Fruit fly (Drosophila melanogaster) whole organism, embryonic: ENCODE data around the gene c12.1.

Experiments used
- Awh ChIP-seq: fragments of 200-800 bp; sonication (Bioruptor generic); IDR thresholded peaks from 2 replicates; pipeline ENCODE4, ENCODE4 v1.3.6; 2022; ENCODE audit warnings: missing biosample characterization, missing genetic modification characterization
- Bdp1 ChIP-seq: fragments of 200-800 bp; sonication (Bioruptor generic); optimal IDR thresholded peaks from 3 replicates; lab custom pipeline; 2016; ENCODE audit warnings: missing biosample characterization, missing genetic modification characterization
- CG10959 ChIP-seq: fragments of 200-800 bp; sonication (Bioruptor generic); IDR thresholded peaks from 2 replicates; pipeline ENCODE4 v1.3.6; 2022; ENCODE audit warnings: missing biosample characterization, missing genetic modification characterization
- CG11093 ChIP-seq: fragments of 200-800 bp; sonication (Bioruptor generic); IDR thresholded peaks from 3 replicates; pipeline ENCODE4 v1.3.6; 2022; ENCODE audit warnings: missing biosample characterization, missing genetic modification characterization
- CG11504 ChIP-seq: fragments of 200-800 bp; sonication (Bioruptor generic); optimal IDR thresholded peaks from 3 replicates; lab custom pipeline; 2019; ENCODE audit warnings: missing biosample characterization, mild to moderate bottlenecking, missing genetic modification characterization, moderate library complexity
- CG13287 ChIP-seq: fragments of 200-800 bp; sonication (Bioruptor generic); IDR thresholded peaks from 2 replicates; pipeline ENCODE4 v1.3.6; 2022; ENCODE audit warnings: missing biosample characterization, missing genetic modification characterization; ENCODE audit not compliant: partially characterized antibody
- CG14441 ChIP-seq: fragments of 200-800 bp; sonication (Bioruptor generic); IDR thresholded peaks from 2 replicates; pipeline ENCODE4 v1.3.6; 2022; ENCODE audit warnings: missing biosample characterization, missing genetic modification characterization
- CG17568 ChIP-seq: fragments of 200-800 bp; sonication (Bioruptor generic); optimal IDR thresholded peaks from 2 replicates; lab custom pipeline; 2018; ENCODE audit warnings: missing biosample characterization, mild to moderate bottlenecking, missing genetic modification characterization, moderate library complexity
- CG2678 ChIP-seq: fragments of 200-800 bp; sonication (Bioruptor generic); optimal IDR thresholded peaks from 3 replicates; lab custom pipeline; 2019; ENCODE audit warnings: missing biosample characterization, mild to moderate bottlenecking, missing genetic modification characterization, moderate library complexity
- CG3163 ChIP-seq: fragments of 200-800 bp; sonication (Bioruptor generic); optimal IDR thresholded peaks from 3 replicates; lab custom pipeline; 2016; ENCODE audit warnings: missing biosample characterization, missing genetic modification characterization
- CG6175 ChIP-seq: fragments of 200-800 bp; sonication (Bioruptor generic); IDR thresholded peaks from 3 replicates; pipeline ENCODE4 v1.3.6; 2022; ENCODE audit warnings: missing biosample characterization, missing genetic modification characterization
- CG6791 ChIP-seq: fragments of 200-800 bp; sonication (Bioruptor generic); IDR thresholded peaks from 3 replicates; pipeline ENCODE4 v1.3.6; 2022; ENCODE audit warnings: missing biosample characterization, missing genetic modification characterization; ENCODE audit not compliant: partially characterized antibody
- CG8765 ChIP-seq: fragments of 200-800 bp; sonication (Bioruptor generic); IDR thresholded peaks from 2 replicates; pipeline ENCODE4 v1.3.6; 2022; ENCODE audit warnings: missing biosample characterization, missing genetic modification characterization
- Deaf1 ChIP-seq: fragments of 200-800 bp; optimal IDR thresholded peaks from 3 replicates; lab custom pipeline; 2019; ENCODE audit warnings: missing biosample characterization, mild to moderate bottlenecking, missing genetic modification characterization, moderate library complexity
- Drgx ChIP-seq: fragments of 200-800 bp; sonication (Bioruptor generic); IDR thresholded peaks from 2 replicates; pipeline ENCODE4 v1.3.6; 2022; ENCODE audit warnings: missing biosample characterization, missing genetic modification characterization
- ERR ChIP-seq: fragments of 200-800 bp; sonication (Bioruptor generic); optimal IDR thresholded peaks from 2 replicates; lab custom pipeline; 2016; ENCODE audit warnings: missing biosample characterization, missing genetic modification characterization
- Fer2 ChIP-seq: fragments of 200-800 bp; sonication (Bioruptor generic); optimal IDR thresholded peaks from 2 replicates; lab custom pipeline; 2018; ENCODE audit warnings: missing biosample characterization, mild to moderate bottlenecking, missing genetic modification characterization, moderate library complexity
- Jarid2 ChIP-seq: fragments of 200-800 bp; sonication (Bioruptor generic); optimal IDR thresholded peaks from 3 replicates; lab custom pipeline; 2017; ENCODE audit warnings: mild to moderate bottlenecking, missing biosample characterization, missing genetic modification reagents, missing genetic modification characterization
- Max ChIP-seq: fragments of 200-800 bp; sonication (Bioruptor generic); optimal IDR thresholded peaks from 2 replicates; lab custom pipeline; 2016; ENCODE audit warnings: missing biosample characterization, mild to moderate bottlenecking, missing genetic modification characterization
- NC2α ChIP-seq: fragments of 200-800 bp; sonication (Bioruptor generic); optimal IDR thresholded peaks from 2 replicates; lab custom pipeline; 2016; ENCODE audit warnings: missing biosample characterization, missing genetic modification characterization
- Nf-YB ChIP-seq: fragments of 200-800 bp; sonication (Bioruptor generic); optimal IDR thresholded peaks from 3 replicates; lab custom pipeline; 2019; ENCODE audit warnings: missing biosample characterization, mild to moderate bottlenecking, missing genetic modification characterization, moderate library complexity
- Nf-YC ChIP-seq: fragments of 200-800 bp; optimal IDR thresholded peaks from 3 replicates; lab custom pipeline; 2019; ENCODE audit warnings: missing biosample characterization, mild to moderate bottlenecking, missing genetic modification characterization, moderate library complexity
- Oli ChIP-seq: fragments of 200-800 bp; sonication (Bioruptor generic); optimal IDR thresholded peaks from 2 replicates; lab custom pipeline; 2018; ENCODE audit warnings: missing biosample characterization, mild to moderate bottlenecking, missing genetic modification characterization, moderate library complexity
- Poxn ChIP-seq: fragments of 200-800 bp; sonication (Bioruptor generic); IDR thresholded peaks from 2 replicates; pipeline ENCODE4 v1.3.6; 2022; ENCODE audit warnings: missing biosample characterization, missing genetic modification characterization
- Trl ChIP-seq, 3 experiments: fragments of >200 bp in 2 of 3; fragments of 200-800 bp in 1 of 3; sonication (Bioruptor generic) in 1 of 3; optimal IDR thresholded peaks; 2 replicates in 1 of 3; 3 replicates in 2 of 3; lab custom pipeline; 2016 to 2017; ENCODE audit warnings: missing biosample characterization in 1 of 3, missing genetic modification characterization in 1 of 3
- Xbp1 ChIP-seq: fragments of 200-800 bp; sonication (Bioruptor generic); optimal IDR thresholded peaks from 3 replicates; lab custom pipeline; 2016; ENCODE audit warnings: missing biosample characterization, mild to moderate bottlenecking, missing genetic modification characterization
- ash1 ChIP-seq: fragments of 200-800 bp; sonication (Bioruptor generic); optimal IDR thresholded peaks from 2 replicates; lab custom pipeline; 2018; ENCODE audit warnings: missing biosample characterization, mild to moderate bottlenecking, missing genetic modification characterization
- bsh ChIP-seq, 2 experiments: fragments of 200-800 bp; sonication (Bioruptor generic); optimal IDR thresholded peaks; 2 replicates each; lab custom pipeline; 2017 to 2018; ENCODE audit warnings: mild to moderate bottlenecking in 2 of 2, missing biosample characterization in 2 of 2, missing genetic modification characterization in 2 of 2, moderate library complexity in 1 of 2
- cas ChIP-seq: fragments of 200-800 bp; sonication (Bioruptor generic); IDR thresholded peaks from 2 replicates; pipeline ENCODE4 v1.3.6; 2022; ENCODE audit warnings: missing biosample characterization, missing genetic modification characterization
- chinmo ChIP-seq: fragments of 200-800 bp; sonication (Bioruptor generic); IDR thresholded peaks from 4 replicates; pipeline ENCODE4 v1.3.6; 2022; ENCODE audit warnings: missing biosample characterization, missing genetic modification characterization; ENCODE audit not compliant: partially characterized antibody
- corto ChIP-seq: fragments of 200-800 bp; sonication (Bioruptor generic); optimal IDR thresholded peaks from 2 replicates; lab custom pipeline; 2016; ENCODE audit warnings: missing biosample characterization, mild to moderate bottlenecking, missing genetic modification characterization, moderate library complexity
- croc ChIP-seq: fragments of 200-800 bp; sonication (Bioruptor generic); conservative IDR thresholded peaks from 3 replicates; pipeline ENCODE4 v1.3.6; 2022; ENCODE audit warnings: missing biosample characterization, missing genetic modification characterization
- dpn ChIP-seq, 2 experiments: fragments of 200-800 bp; sonication (Bioruptor generic); optimal IDR thresholded peaks; 3 replicates each; lab custom pipeline; 2016; ENCODE audit warnings: missing biosample characterization in 2 of 2, missing genetic modification characterization in 2 of 2
- dysf ChIP-seq: fragments of 200-800 bp; sonication (Bioruptor generic); IDR thresholded peaks from 3 replicates; pipeline ENCODE4 v1.3.6; 2022; ENCODE audit warnings: missing biosample characterization, missing genetic modification characterization
- ewg ChIP-seq: fragments of 200-800 bp; sonication (Bioruptor generic); optimal IDR thresholded peaks from 3 replicates; lab custom pipeline; 2017; ENCODE audit warnings: mild to moderate bottlenecking, missing biosample characterization, missing genetic modification reagents, missing genetic modification characterization
- eyg ChIP-seq: fragments of 200-800 bp; sonication (Bioruptor generic); optimal IDR thresholded peaks from 3 replicates; lab custom pipeline; 2016; ENCODE audit warnings: missing biosample characterization, missing genetic modification characterization
- grn ChIP-seq: fragments of 200-800 bp; sonication (Bioruptor generic); optimal IDR thresholded peaks from 3 replicates; lab custom pipeline; 2017; ENCODE audit warnings: missing biosample characterization, missing genetic modification characterization
- ken ChIP-seq: fragments of 200-800 bp; sonication (Bioruptor generic); IDR thresholded peaks from 3 replicates; pipeline ENCODE4 v1.3.6; 2022; ENCODE audit warnings: missing biosample characterization, missing genetic modification characterization
- lbe ChIP-seq: fragments of 200-800 bp; sonication (Bioruptor generic); optimal IDR thresholded peaks from 2 replicates; lab custom pipeline; 2016; ENCODE audit warnings: missing biosample characterization, mild to moderate bottlenecking, missing genetic modification characterization
- nom ChIP-seq: fragments of 200-800 bp; sonication (Bioruptor generic); optimal IDR thresholded peaks from 2 replicates; lab custom pipeline; 2017; ENCODE audit warnings: missing biosample characterization, missing genetic modification characterization, mild to moderate bottlenecking, moderate library complexity, missing genetic modification reagents
- onecut ChIP-seq: fragments of 200-800 bp; sonication (Bioruptor generic); IDR thresholded peaks from 2 replicates; pipeline ENCODE4 v1.3.6; 2022; ENCODE audit warnings: missing biosample characterization, missing genetic modification characterization
- sim ChIP-seq: fragments of 200-800 bp; sonication (Bioruptor generic); IDR thresholded peaks from 2 replicates; pipeline ENCODE4 v1.3.6; 2022; ENCODE audit warnings: missing biosample characterization, missing genetic modification characterization
- sug ChIP-seq: fragments of 200-800 bp; optimal IDR thresholded peaks from 2 replicates; lab custom pipeline; 2019; ENCODE audit warnings: missing biosample characterization, mild to moderate bottlenecking, missing genetic modification characterization, moderate library complexity
- tll ChIP-seq, 2 experiments: fragments of 200-800 bp in 1 of 2; fragments of >200 bp in 1 of 2; sonication (Bioruptor generic) in 1 of 2; optimal IDR thresholded peaks; 2 replicates each; lab custom pipeline; 2017 to 2019; ENCODE audit warnings: missing biosample characterization in 2 of 2, missing genetic modification characterization in 2 of 2, mild to moderate bottlenecking in 1 of 2, moderate library complexity in 1 of 2
- unpg ChIP-seq: fragments of 200-800 bp; sonication (Bioruptor generic); optimal IDR thresholded peaks from 3 replicates; lab custom pipeline; 2018; ENCODE audit warnings: missing biosample characterization, mild to moderate bottlenecking, missing genetic modification characterization, moderate library complexity
- usp ChIP-seq: fragments of >200 bp; optimal IDR thresholded peaks from 2 replicates; lab custom pipeline; 2017; ENCODE audit warnings: missing biosample characterization, missing genetic modification characterization
- vfl ChIP-seq: fragments of 200-800 bp; sonication (Bioruptor generic); optimal IDR thresholded peaks from 2 replicates; lab custom pipeline; 2016; ENCODE audit warnings: missing biosample characterization, missing genetic modification characterization
- yki ChIP-seq: fragments of >200 bp; optimal IDR thresholded peaks from 3 replicates; lab custom pipeline; 2018

Gene c12.1

DNA sequence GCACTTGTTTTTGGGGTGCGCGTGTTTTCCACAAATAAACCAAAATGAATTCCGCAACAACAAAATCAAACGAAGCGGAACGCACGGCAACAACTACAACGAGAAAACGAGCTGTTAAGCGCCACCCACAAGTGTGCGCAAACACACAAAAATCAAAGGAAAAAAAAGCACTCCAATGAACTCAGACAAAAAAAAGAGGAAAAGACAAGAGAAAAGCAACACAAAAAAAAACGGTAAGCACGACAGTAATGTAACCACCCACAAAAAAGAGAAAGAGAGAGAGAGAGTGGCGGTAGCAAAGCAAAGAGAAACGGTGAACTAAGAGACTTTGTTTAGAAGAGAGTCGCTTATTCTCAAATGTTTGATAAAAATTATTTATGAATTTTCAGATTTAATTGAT, 13.3 kb downstream of the c12.1 start (continued):
- no peak for TF ChIP-seq Max (GFP tag; lab: Kevin White, UChicago)
- TF ChIP-seq CG11093 (GFP tag; lab: Robert Waterston, UW): no peak
- no peak for TF ChIP-seq Fer2
- peak; percentile 63 for TF ChIP-seq Deaf1 (tag; lab: Kevin White, UChicago)
- no peak for TF ChIP-seq Xbp1
- no peak for TF ChIP-seq ewg
- TF ChIP-seq Nf-YB: peak; percentile 93
- TF ChIP-seq CG3163 (GFP tag; lab: Kevin White, UChicago): peak; percentile 96
- TF ChIP-seq NC2α: no peak
- TF ChIP-seq nom (GFP tag; lab: Kevin White, UChicago): peak; percentile 97
- TF ChIP-seq dpn (GFP tag; optimal IDR thresholded peaks at IDR 0.05; lab: Kevin White, UChicago): no peak
- no peak for TF ChIP-seq ash1
- TF ChIP-seq Bdp1 (GFP tag; lab: Kevin White, UChicago): no peak
- peak; percentile 34 for TF ChIP-seq yki (lab: Kevin White, UChicago)
- no peak for TF ChIP-seq dysf (GFP tag; lab: Robert Waterston, UW)
- TF ChIP-seq Nf-YC (tag; lab: Kevin White, UChicago): peak; percentile 95
- no peak for TF ChIP-seq Awh (GFP tag; lab: Robert Waterston, UW)
- TF ChIP-seq CG2678 (tag; lab: Kevin White, UChicago): no peak
- no peak for TF ChIP-seq ken
- TF ChIP-seq croc (GFP tag; lab: Robert Waterston, UW): no peak
- TF ChIP-seq unpg (GFP tag; lab: Kevin White, UChicago): no peak
- TF ChIP-seq CG13287: 0 out of 2 replicates have a peak, but pooled peaks have one; percentile 20
- no peak for TF ChIP-seq cas
- TF ChIP-seq eyg: no peak
- TF ChIP-seq Trl (optimal IDR thresholded peaks at IDR 0.05; lab: Kevin White, UChicago): peak; percentile 82 to 98
- TF ChIP-seq Trl (GFP tag; optimal IDR thresholded peaks at IDR 0.05; lab: Kevin White, UChicago): no peak
- TF ChIP-seq grn: no peak
- TF ChIP-seq CG11504 (tag; lab: Kevin White, UChicago): no peak
- 0 out of 4 replicates have a peak, but pooled peaks have one; percentile 16 for TF ChIP-seq chinmo
- TF ChIP-seq corto (GFP tag; lab: Kevin White, UChicago): peak; percentile 13
- no peak for TF ChIP-seq CG10959 (GFP tag; lab: Robert Waterston, UW)
- no peak for TF ChIP-seq CG6175 (GFP tag; lab: Robert Waterston, UW)
- no peak for TF ChIP-seq CG8765 (GFP tag; lab: Robert Waterston, UW)
- TF ChIP-seq Oli (tag; lab: Kevin White, UChicago): no peak
- no peak for TF ChIP-seq ERR
- no peak for TF ChIP-seq onecut
- no peak for TF ChIP-seq CG17568 (GFP tag; lab: Kevin White, UChicago)
- TF ChIP-seq CG14441 (GFP tag; lab: Robert Waterston, UW): no peak
- peak; percentile 3 for TF ChIP-seq Jarid2 (GFP tag; lab: Kevin White, UChicago)
- no peak for TF ChIP-seq tll (GFP tag; optimal IDR thresholded peaks at IDR 0.05; lab: Kevin White, UChicago)
- TF ChIP-seq lbe (GFP tag; lab: Kevin White, UChicago): peak; percentile 8
- peak in 1 of 2 experiments; percentile 91 for TF ChIP-seq bsh (GFP tag; optimal IDR thresholded peaks at IDR 0.05; lab: Kevin White, UChicago)
- no peak for TF ChIP-seq CG6791 (GFP tag; lab: Robert Waterston, UW)
- TF ChIP-seq sim (GFP tag; lab: Robert Waterston, UW): no peak
- TF ChIP-seq usp (GFP tag; lab: Kevin White, UChicago): no peak
- peak; percentile 98 for TF ChIP-seq Drgx (GFP tag; lab: Robert Waterston, UW)
- no peak for TF ChIP-seq sug (tag; lab: Kevin White, UChicago)
- TF ChIP-seq Poxn (GFP tag; lab: Robert Waterston, UW): no peak
- no peak for TF ChIP-seq vfl (GFP tag; lab: Kevin White, UChicago)
